Worm (Caenorhabditis elegans): ENCODE measurements around the gene F22F4.4.

- no peak for TF ChIP-seq nhr-12 (tag; optimal IDR thresholded peaks at IDR 0.05)
- peak; percentile 45 to 89 for TF ChIP-seq lsy-2 (tag; optimal IDR thresholded peaks at IDR 0.05)
- TF ChIP-seq unc-62 (GFP tag; optimal IDR thresholded peaks at IDR 0.05), result no peak
Observed at ce11 chrX:5984581-5985039, 16.7 kb downstream of the F22F4.4 start, which contains the start of gene klp-13.
